Worm (Caenorhabditis elegans): Measurements from ENCODE around the gene Y15E3A.3.
A peak's percentile ranks its signal among the peaks of the same experiment; 100 is the strongest.

The Y15E3A.3 gene

ce11 chrX:15327238-15327637, 1.6 kb upstream of the Y15E3A.3 start:
- no peak for TF ChIP-seq mab-5 (tag; optimal IDR thresholded peaks at IDR 0.05)
- peak; percentile 7 for TF ChIP-seq nhr-6 (tag; optimal IDR thresholded peaks at IDR 0.05)
- TF ChIP-seq blmp-1 (tag; optimal IDR thresholded peaks at IDR 0.05; ENCODE audit: insufficient read depth): peak; percentile 51
- no peak for TF ChIP-seq unc-39 (tag; optimal IDR thresholded peaks at IDR 0.05)
- TF ChIP-seq sma-9 (GFP tag; optimal IDR thresholded peaks at IDR 0.05): peak; percentile 69
- no peak for TF ChIP-seq sma-9 (tag; optimal IDR thresholded peaks at IDR 0.05)
- TF ChIP-seq skn-1 (tag; optimal IDR thresholded peaks at IDR 0.05): no peak
- peak; percentile 42 for TF ChIP-seq crh-2 (tag; optimal IDR thresholded peaks at IDR 0.05)
- TF ChIP-seq mbf-1 (tag; optimal IDR thresholded peaks at IDR 0.05): no peak
- peak; percentile 78 for TF ChIP-seq ceh-16 (tag; optimal IDR thresholded peaks at IDR 0.05)
- no peak for TF ChIP-seq unc-62 (GFP tag; optimal IDR thresholded peaks at IDR 0.05)
- no peak for TF ChIP-seq lin-13 (GFP tag; optimal IDR thresholded peaks at IDR 0.05)
- TF ChIP-seq nhr-11 (tag; optimal IDR thresholded peaks at IDR 0.05): no peak
- no peak for TF ChIP-seq elt-1 (tag; optimal IDR thresholded peaks at IDR 0.05)
- TF ChIP-seq ama-1 (optimal IDR thresholded peaks at IDR 0.05): no peak
- TF ChIP-seq nhr-23 (tag; optimal IDR thresholded peaks at IDR 0.05): peak; percentile 10
- TF ChIP-seq ztf-1 (GFP tag; conservative IDR thresholded peaks at IDR 0.05): no peak
- TF ChIP-seq sma-3 (GFP tag; optimal IDR thresholded peaks at IDR 0.05): peak; percentile 32
- TF ChIP-seq snpc-4 (tag; optimal IDR thresholded peaks at IDR 0.05): no peak
- peak; percentile 81 for TF ChIP-seq nhr-25 (tag; optimal IDR thresholded peaks at IDR 0.05)

- TF ChIP-seq sma-9 (GFP tag; optimal IDR thresholded peaks at IDR 0.05) (no peak), sma-9 (tag; optimal IDR thresholded peaks at IDR 0.05) (no peak), nhr-129 (tag; optimal IDR thresholded peaks at IDR 0.05) (no peak), crh-2 (tag; optimal IDR thresholded peaks at IDR 0.05) (no peak), ztf-1 (GFP tag; conservative IDR thresholded peaks at IDR 0.05) (no peak)
Measured at ce11 chrX:15321791-15322190, 3.8 kb downstream of the Y15E3A.3 start.

DNA sequence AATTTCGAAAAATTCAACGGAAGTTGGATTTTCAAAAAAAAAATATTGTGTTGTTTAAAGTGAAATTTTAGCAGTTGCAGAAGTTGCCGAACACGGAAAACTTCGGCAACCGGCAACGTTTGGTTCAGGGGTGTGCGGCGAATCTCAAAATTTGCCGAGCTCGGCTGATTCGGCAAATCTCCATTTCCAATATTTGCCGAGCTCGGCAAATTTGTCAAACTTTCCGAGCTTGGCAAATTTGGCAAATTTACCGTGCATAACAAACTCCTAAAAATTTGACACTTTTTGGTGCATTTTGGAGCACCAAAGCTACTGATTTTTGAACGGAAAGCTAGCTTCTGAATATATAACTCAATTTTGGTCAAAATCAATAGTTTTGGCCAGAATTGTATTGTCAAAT, 4.4 kb downstream of the Y15E3A.3 start:
- TF ChIP-seq nhr-25 (tag; optimal IDR thresholded peaks at IDR 0.05): no peak
- TF ChIP-seq ama-1 (optimal IDR thresholded peaks at IDR 0.05): no peak
- no peak for TF ChIP-seq nhr-129 (tag; optimal IDR thresholded peaks at IDR 0.05)
- TF ChIP-seq C34F6.9 (tag; optimal IDR thresholded peaks at IDR 0.05): no peak
- no peak for TF ChIP-seq mdl-1 (tag; optimal IDR thresholded peaks at IDR 0.05)
- TF ChIP-seq nhr-23 (tag; optimal IDR thresholded peaks at IDR 0.05): no peak
- no peak for TF ChIP-seq gmeb-1 (tag; optimal IDR thresholded peaks at IDR 0.05)
- TF ChIP-seq nhr-11 (tag; optimal IDR thresholded peaks at IDR 0.05): no peak
- no peak for TF ChIP-seq nhr-12 (tag; optimal IDR thresholded peaks at IDR 0.05)
- no peak for TF ChIP-seq peb-1 (tag; optimal IDR thresholded peaks at IDR 0.05)
- no peak for TF ChIP-seq unc-39 (tag; optimal IDR thresholded peaks at IDR 0.05)
- no peak for TF ChIP-seq dmd-4 (tag; optimal IDR thresholded peaks at IDR 0.05)
- TF ChIP-seq zag-1 (tag; optimal IDR thresholded peaks at IDR 0.05): no peak
- TF ChIP-seq ztf-11 (tag; optimal IDR thresholded peaks at IDR 0.05): no peak
- TF ChIP-seq R02D3.7 (tag; optimal IDR thresholded peaks at IDR 0.05): no peak
- no peak for TF ChIP-seq nhr-21 (tag; optimal IDR thresholded peaks at IDR 0.05)
- no peak for TF ChIP-seq lsy-2 (tag; optimal IDR thresholded peaks at IDR 0.05)
- TF ChIP-seq nhr-10 (tag; optimal IDR thresholded peaks at IDR 0.05): no peak
- no peak for TF ChIP-seq lin-11 (tag; optimal IDR thresholded peaks at IDR 0.05)

ce11 chrX:15317146-15317545, 8.5 kb downstream of the Y15E3A.3 start, which contains the start of gene glb-28:
glb-28 (minus strand) TSS chrX:15317246.
- no peak for TF ChIP-seq nhr-21 (tag; optimal IDR thresholded peaks at IDR 0.05)
- no peak for TF ChIP-seq egl-27 (tag; optimal IDR thresholded peaks at IDR 0.05)
- no peak for TF ChIP-seq unc-55 (GFP tag; optimal IDR thresholded peaks at IDR 0.05)
- TF ChIP-seq unc-39 (tag; optimal IDR thresholded peaks at IDR 0.05): no peak
- no peak for TF ChIP-seq sem-4 (tag; optimal IDR thresholded peaks at IDR 0.05)
- TF ChIP-seq lsy-2 (tag; optimal IDR thresholded peaks at IDR 0.05): no peak
- TF ChIP-seq nhr-25 (tag; optimal IDR thresholded peaks at IDR 0.05): no peak
- TF ChIP-seq nhr-6 (tag; optimal IDR thresholded peaks at IDR 0.05): no peak
- no peak for TF ChIP-seq mdl-1 (tag; optimal IDR thresholded peaks at IDR 0.05)

DNA sequence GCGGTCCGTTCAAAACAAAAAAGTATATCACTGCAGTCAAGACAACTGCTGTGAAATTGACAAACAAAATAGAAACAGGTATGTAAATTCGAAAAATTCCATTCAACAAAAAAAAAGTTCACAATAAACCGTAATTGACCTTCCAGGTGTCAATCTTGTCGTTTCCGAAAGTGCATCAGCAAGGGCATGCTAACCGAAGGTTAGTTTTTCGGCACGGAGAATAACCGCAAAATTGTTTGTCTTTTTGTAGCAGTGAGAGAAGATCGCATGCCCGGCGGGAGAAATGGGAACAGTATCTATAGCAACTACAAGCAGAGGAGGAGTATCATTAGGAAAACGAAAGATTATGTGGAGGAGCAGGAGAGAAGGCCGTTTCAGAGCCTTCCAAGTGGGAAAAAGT, 12.9 kb downstream of the Y15E3A.3 start:
- peak; percentile 17 for TF ChIP-seq ceh-16 (tag; optimal IDR thresholded peaks at IDR 0.05)
- TF ChIP-seq nhr-21 (tag; optimal IDR thresholded peaks at IDR 0.05): no peak
- peak; percentile 35 for TF ChIP-seq nhr-25 (tag; optimal IDR thresholded peaks at IDR 0.05)

Measured in whole organism, L2 larva.